Fruit fly (Drosophila melanogaster) whole organism, embryonic: ENCODE data around the gene fal.

Source experiments
- CG10274 ChIP-seq: fragments of 200-800 bp; sonication (Bioruptor generic); optimal IDR thresholded peaks from 3 replicates; lab custom pipeline; 2017; ENCODE audit warnings: missing biosample characterization, mild to moderate bottlenecking, missing genetic modification characterization
- CG10431 ChIP-seq: fragments of 200-800 bp; sonication (Bioruptor generic); optimal IDR thresholded peaks from 3 replicates; lab custom pipeline; 2018; ENCODE audit warnings: missing biosample characterization, mild to moderate bottlenecking, missing genetic modification characterization
- CG15479 ChIP-seq: fragments of 200-800 bp; sonication (Bioruptor generic); optimal IDR thresholded peaks from 3 replicates; lab custom pipeline; 2019; ENCODE audit warnings: missing biosample characterization, mild to moderate bottlenecking, missing genetic modification characterization, moderate library complexity
- CG6813 ChIP-seq: fragments of 200-800 bp; sonication (Bioruptor generic); optimal IDR thresholded peaks from 2 replicates; lab custom pipeline; 2017; ENCODE audit warnings: missing biosample characterization, missing genetic modification characterization, mild to moderate bottlenecking, moderate library complexity, missing genetic modification reagents
- HLH3B ChIP-seq: fragments of 200-800 bp; sonication (Bioruptor generic); IDR thresholded peaks from 2 replicates; pipeline ENCODE4 v1.3.6; 2022; ENCODE audit warnings: missing biosample characterization, missing genetic modification characterization
- NC2β ChIP-seq: fragments of 200-800 bp; sonication (Bioruptor generic); optimal IDR thresholded peaks from 2 replicates; lab custom pipeline; 2016; ENCODE audit warnings: missing biosample characterization, missing genetic modification characterization
- Side ChIP-seq: fragments of 200-800 bp; sonication (Bioruptor generic); optimal IDR thresholded peaks from 2 replicates; lab custom pipeline; 2016; ENCODE audit warnings: missing biosample characterization, missing genetic modification characterization
- dmrt11E ChIP-seq: fragments of 200-800 bp; sonication (Bioruptor generic); optimal IDR thresholded peaks from 3 replicates; lab custom pipeline; 2018; ENCODE audit warnings: missing biosample characterization, mild to moderate bottlenecking, missing genetic modification characterization, moderate library complexity
- eve ChIP-seq, 2 experiments: fragments of >200 bp; optimal IDR thresholded peaks; 2 replicates each; lab custom pipeline; 2017; ENCODE audit warnings: missing biosample characterization in 2 of 2, missing genetic modification characterization in 2 of 2
- sob ChIP-seq: fragments of 200-800 bp; sonication (Bioruptor generic); IDR thresholded peaks from 2 replicates; pipeline ENCODE4 v1.3.6; 2022; ENCODE audit warnings: missing biosample characterization, missing genetic modification characterization
- zf30C ChIP-seq: fragments of 200-800 bp; sonication (Bioruptor generic); optimal IDR thresholded peaks from 3 replicates; lab custom pipeline; 2018; ENCODE audit warnings: missing biosample characterization, mild to moderate bottlenecking, missing genetic modification characterization

dm6 chr3L:19314877-19315276, 20.5 kb downstream of the fal start:
- no peak for TF ChIP-seq CG10274
- no peak for TF ChIP-seq eve (GFP tag; optimal IDR thresholded peaks at IDR 0.05; lab: Kevin White, UChicago)
- TF ChIP-seq NC2β (GFP tag; lab: Kevin White, UChicago), result no peak
- TF ChIP-seq HLH3B (GFP tag; lab: Robert Waterston, UW), result no peak
- TF ChIP-seq sob (GFP tag; lab: Robert Waterston, UW), result no peak
- no peak for TF ChIP-seq CG15479 (GFP tag; lab: Kevin White, UChicago)
- no peak for TF ChIP-seq zf30C
- TF ChIP-seq dmrt11E (tag; lab: Kevin White, UChicago), result no peak
- no peak for TF ChIP-seq CG10431 (GFP tag; lab: Kevin White, UChicago)
- no peak for TF ChIP-seq Side (GFP tag; lab: Kevin White, UChicago)
- TF ChIP-seq CG6813, result no peak
